Worm (Caenorhabditis elegans): Measurements from ENCODE around the gene srbc-71.
A peak's percentile ranks its signal among the peaks of the same experiment; 100 is the strongest.

- TF ChIP-seq tab-1 (GFP tag; IDR thresholded peaks at IDR 0.05) (no peak), flt-1 (GFP tag; IDR thresholded peaks at IDR 0.05) (peak; percentile 5; the same call in 1 of the 2 replicates), med-1 (GFP tag; optimal IDR thresholded peaks at IDR 0.05; ENCODE audit: insufficient read depth) (no peak), T22C8.4 (GFP tag; IDR thresholded peaks at IDR 0.05) (no peak), ref-1 (GFP tag; conservative IDR thresholded peaks at IDR 0.05) (no peak)
Measured at ce11 chrIV:4243830-4244406, 18.2 kb upstream of the srbc-71 start.
